Fruit fly (Drosophila melanogaster): Measurements from ENCODE around the gene RecQ5.

Gene RecQ5

DNA sequence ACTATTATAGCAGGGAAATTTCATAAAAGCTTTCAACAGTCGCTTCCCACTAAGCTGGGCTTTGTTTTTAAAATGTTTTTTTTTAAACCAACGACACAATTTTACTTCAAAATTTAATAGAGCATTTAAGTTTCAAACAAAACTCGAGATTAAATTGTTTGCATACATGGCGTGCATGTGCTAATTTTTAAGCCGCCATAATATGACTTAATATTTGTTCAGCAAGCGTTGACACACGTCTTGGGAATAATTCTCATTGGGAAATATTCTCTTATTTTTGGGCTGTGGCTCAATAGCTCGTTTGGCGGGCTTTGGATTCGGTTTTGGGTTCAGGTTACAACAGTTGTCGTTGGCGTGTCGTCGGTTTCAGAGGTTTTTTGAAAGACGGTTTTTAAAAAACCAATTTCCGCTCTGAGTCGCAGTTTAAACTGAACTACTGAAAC is 9.4 kb downstream of the RecQ5 start, which contains the start of gene CG9628 (continued):
- TF ChIP-seq CG4424 (GFP tag; optimal IDR thresholded peaks at IDR 0.05): peak; percentile 30
- no peak for TF ChIP-seq CG17802 (tag; optimal IDR thresholded peaks at IDR 0.05)
- peak; percentile 7 for TF ChIP-seq CG10654 (GFP tag; optimal IDR thresholded peaks at IDR 0.05)
- TF ChIP-seq Dp (GFP tag; optimal IDR thresholded peaks at IDR 0.05): peak; percentile 6
- TF ChIP-seq Xrp1 (GFP tag; IDR thresholded peaks at IDR 0.05): peak; percentile 46; the same call in 1 of the 2 replicates
- peak; percentile 36 for TF ChIP-seq CG7987 (GFP tag; optimal IDR thresholded peaks at IDR 0.05)
- TF ChIP-seq so (GFP tag; IDR thresholded peaks at IDR 0.05): peak; percentile 49; the same call in 2 of the 3 replicates
- TF ChIP-seq Atf6 (GFP tag; IDR thresholded peaks at IDR 0.05): peak; percentile 52; the same call in 1 of the 2 replicates
- peak; percentile 37 for TF ChIP-seq ind (GFP tag; optimal IDR thresholded peaks at IDR 0.05)
- no peak for TF ChIP-seq luna (GFP tag; optimal IDR thresholded peaks at IDR 0.05)
- no peak for TF ChIP-seq CG6654 (GFP tag; optimal IDR thresholded peaks at IDR 0.05)
- TF ChIP-seq lilli (GFP tag; optimal IDR thresholded peaks at IDR 0.05): peak; percentile 40
- 0 out of 2 replicates have a peak, but pooled peaks have one; percentile 41 for TF ChIP-seq chm (GFP tag; IDR thresholded peaks at IDR 0.05)
- peak; percentile 46 for TF ChIP-seq nau (GFP tag; optimal IDR thresholded peaks at IDR 0.05)
- peak; percentile 35 for TF ChIP-seq D19A (tag; optimal IDR thresholded peaks at IDR 0.05)
- no peak for TF ChIP-seq wdn (GFP tag; IDR thresholded peaks at IDR 0.05)
- peak; percentile 23 for TF ChIP-seq CG10267 (tag; optimal IDR thresholded peaks at IDR 0.05)
- peak; percentile 37 for TF ChIP-seq CG10979 (tag; optimal IDR thresholded peaks at IDR 0.05)
- no peak for TF ChIP-seq CG11456 (GFP tag; IDR thresholded peaks at IDR 0.05)
- peak; percentile 68 for TF ChIP-seq Deaf1 (tag; optimal IDR thresholded peaks at IDR 0.05)
- peak; percentile 53 for TF ChIP-seq Meics (GFP tag; optimal IDR thresholded peaks at IDR 0.05)
- TF ChIP-seq crp (GFP tag; optimal IDR thresholded peaks at IDR 0.05): no peak
- TF ChIP-seq HLH3B (GFP tag; IDR thresholded peaks at IDR 0.05): peak; percentile 52; the same call in 1 of the 2 replicates
- TF ChIP-seq CG13894 (tag; optimal IDR thresholded peaks at IDR 0.05): peak; percentile 33
- TF ChIP-seq Spps (tag; optimal IDR thresholded peaks at IDR 0.05): no peak
- TF ChIP-seq CTCF (GFP tag; optimal IDR thresholded peaks at IDR 0.05): peak; percentile 58
- peak; percentile 3 for TF ChIP-seq pros (GFP tag; optimal IDR thresholded peaks at IDR 0.05)
- TF ChIP-seq chinmo (GFP tag; IDR thresholded peaks at IDR 0.05; ENCODE audit: partially characterized antibody): peak; percentile 80; the same call in 2 of the 4 replicates
- TF ChIP-seq CG4820 (GFP tag; optimal IDR thresholded peaks at IDR 0.05): no peak
- peak; percentile 15 for TF ChIP-seq CG1603 (tag; optimal IDR thresholded peaks at IDR 0.05)
- 0 out of 3 replicates have a peak, but pooled peaks have one; percentile 9 for TF ChIP-seq Aef1 (GFP tag; IDR thresholded peaks at IDR 0.05)
- TF ChIP-seq tap (tag; optimal IDR thresholded peaks at IDR 0.05): peak; percentile 38
- peak; percentile 55 for TF ChIP-seq BtbVII (GFP tag; optimal IDR thresholded peaks at IDR 0.05)
- no peak for TF ChIP-seq wek (GFP tag; optimal IDR thresholded peaks at IDR 0.05)
- TF ChIP-seq CG11085 (GFP tag; IDR thresholded peaks at IDR 0.05): no peak
- TF ChIP-seq lmd (GFP tag; IDR thresholded peaks at IDR 0.05): no peak
- TF ChIP-seq Six4 (GFP tag; optimal IDR thresholded peaks at IDR 0.05): peak; percentile 22
- peak; percentile 32 for TF ChIP-seq Jarid2 (GFP tag; optimal IDR thresholded peaks at IDR 0.05)
- no peak; the same call in 1 of the 2 replicates for TF ChIP-seq ranshi (GFP tag; IDR thresholded peaks at IDR 0.05)
- TF ChIP-seq CG2678 (tag; optimal IDR thresholded peaks at IDR 0.05): peak; percentile 49
- peak; percentile 49 for TF ChIP-seq CG11504 (tag; optimal IDR thresholded peaks at IDR 0.05)
- peak; percentile 16 for TF ChIP-seq CG34376 (GFP tag; optimal IDR thresholded peaks at IDR 0.05)
- TF ChIP-seq CG13296 (GFP tag; optimal IDR thresholded peaks at IDR 0.05): peak; percentile 57
- TF ChIP-seq Fer3 (tag; optimal IDR thresholded peaks at IDR 0.05): peak; percentile 12
- TF ChIP-seq CG9727 (GFP tag; optimal IDR thresholded peaks at IDR 0.05): peak; percentile 1
- TF ChIP-seq gfzf (GFP tag; optimal IDR thresholded peaks at IDR 0.05): peak; percentile 2
- no peak for TF ChIP-seq pfk (GFP tag; optimal IDR thresholded peaks at IDR 0.05)
- no peak for TF ChIP-seq CG17361 (GFP tag; IDR thresholded peaks at IDR 0.05)
- peak; percentile 50; the same call in 2 of the 3 replicates for TF ChIP-seq tgo (GFP tag; IDR thresholded peaks at IDR 0.05)
- TF ChIP-seq pan (optimal IDR thresholded peaks at IDR 0.05): no peak
- peak in 1 of 2 experiments; percentile 69 for TF ChIP-seq pan (GFP tag; optimal IDR thresholded peaks at IDR 0.05 in 1 of 2, IDR thresholded peaks at IDR 0.05 in 1 of 2)
